Worm (Caenorhabditis elegans) whole organism, late embryonic: ENCODE results near the gene unc-71.

ENCODE experiments used
- K02D7.2 ChIP-seq: sonication (generic microtip); optimal IDR thresholded peaks from 2 replicates; lab custom pipeline; 2017; ENCODE audit warnings: mild to moderate bottlenecking, missing genetic modification characterization, missing compliant biosample characterization
- Y22D7AL.16 ChIP-seq: sonication (generic microtip); optimal IDR thresholded peaks from 2 replicates; lab custom pipeline; 2016; ENCODE audit warnings: missing genetic modification characterization, missing compliant biosample characterization
- ceh-18 ChIP-seq: sonication (generic microtip); optimal IDR thresholded peaks from 2 replicates; lab custom pipeline; 2016; ENCODE audit warnings: missing genetic modification characterization, missing compliant biosample characterization
- ceh-2 ChIP-seq: sonication (generic microtip); optimal IDR thresholded peaks from 2 replicates; lab custom pipeline; 2016; ENCODE audit warnings: missing genotype, missing genetic modification characterization, missing compliant biosample characterization
- ceh-22 ChIP-seq: sonication (generic microtip); optimal IDR thresholded peaks from 2 replicates; lab custom pipeline; 2017; ENCODE audit warnings: missing biosample characterization, missing genetic modification characterization
- ceh-24 ChIP-seq: sonication (generic microtip); optimal IDR thresholded peaks from 2 replicates; lab custom pipeline; 2016; ENCODE audit warnings: mild to moderate bottlenecking, missing genetic modification characterization, missing compliant biosample characterization
- ceh-45 ChIP-seq: fragments of 200-800 bp; sonication (Bioruptor generic); IDR thresholded peaks from 2 replicates; pipeline ENCODE4 v1.3.6; 2022; ENCODE audit warnings: missing genetic modification reagents, missing genetic modification characterization, missing compliant biosample characterization
- ceh-48 ChIP-seq: sonication (generic microtip); optimal IDR thresholded peaks from 2 replicates; lab custom pipeline; 2016; ENCODE audit warnings: missing genetic modification characterization, inconsistent platforms, missing compliant biosample characterization
- ceh-6 ChIP-seq: fragments of 200-800 bp; sonication (Bioruptor generic); optimal IDR thresholded peaks from 2 replicates; lab custom pipeline; 2018; ENCODE audit warnings: mild to moderate bottlenecking, missing genetic modification characterization, missing compliant biosample characterization
- ceh-9 ChIP-seq: sonication (generic microtip); optimal IDR thresholded peaks from 2 replicates; lab custom pipeline; 2016; ENCODE audit warnings: mild to moderate bottlenecking, missing genetic modification characterization, inconsistent platforms, missing compliant biosample characterization
- che-1 ChIP-seq: sonication (generic microtip); optimal IDR thresholded peaks from 2 replicates; lab custom pipeline; 2016; ENCODE audit warnings: mild to moderate bottlenecking, missing genetic modification characterization, missing compliant biosample characterization
- dmd-4 ChIP-seq: sonication (generic microtip); optimal IDR thresholded peaks from 2 replicates; lab custom pipeline; 2016; ENCODE audit warnings: borderline replicate concordance, missing genetic modification characterization, missing compliant biosample characterization
- elt-2 ChIP-seq: sonication (generic microtip); optimal IDR thresholded peaks from 2 replicates; lab custom pipeline; 2016; ENCODE audit warnings: missing genetic modification reagents, missing genetic modification characterization, missing compliant biosample characterization
- elt-4 ChIP-seq: sonication (generic microtip); optimal IDR thresholded peaks from 2 replicates; lab custom pipeline; 2016; ENCODE audit warnings: missing genetic modification characterization, missing compliant biosample characterization
- ets-4 ChIP-seq: sonication (generic microtip); optimal IDR thresholded peaks from 2 replicates; lab custom pipeline; 2016; ENCODE audit warnings: missing genetic modification characterization, missing compliant biosample characterization
- eyg-1 ChIP-seq: sonication (generic microtip); optimal IDR thresholded peaks from 2 replicates; lab custom pipeline; 2016; ENCODE audit warnings: missing genotype, missing genetic modification characterization, missing compliant biosample characterization
- fkh-10 ChIP-seq: fragments of 150-350 bp; optimal IDR thresholded peaks from 2 replicates; lab custom pipeline; 2014; ENCODE audit warnings: missing biosample characterization, missing genetic modification reagents, missing genetic modification characterization
- hlh-15 ChIP-seq: sonication (generic microtip); optimal IDR thresholded peaks from 2 replicates; lab custom pipeline; 2016; ENCODE audit warnings: missing genetic modification characterization, missing compliant biosample characterization
- hlh-6 ChIP-seq: sonication (generic microtip); optimal IDR thresholded peaks from 2 replicates; lab custom pipeline; 2016; ENCODE audit warnings: missing genotype, missing genetic modification characterization, missing compliant biosample characterization
- lin-11 ChIP-seq: fragments of 200-800 bp; sonication (Bioruptor generic); optimal IDR thresholded peaks from 2 replicates; lab custom pipeline; 2018; ENCODE audit warnings: mild to moderate bottlenecking, missing genetic modification characterization, missing compliant biosample characterization
- nfya-1 ChIP-seq: sonication (generic microtip); optimal IDR thresholded peaks from 2 replicates; lab custom pipeline; 2017; ENCODE audit warnings: missing genetic modification characterization, mild to moderate bottlenecking, missing compliant biosample characterization, antibody characterized with exemption, moderate library complexity
- nhr-11 ChIP-seq: fragments of 150-350 bp; optimal IDR thresholded peaks from 2 replicates; lab custom pipeline; 2014; ENCODE audit warnings: missing biosample characterization, missing genetic modification characterization
- nhr-232 ChIP-seq: sonication (generic microtip); optimal IDR thresholded peaks from 2 replicates; lab custom pipeline; 2016; ENCODE audit warnings: missing genetic modification characterization, missing compliant biosample characterization
- npax-4 ChIP-seq: sonication (generic microtip); optimal IDR thresholded peaks from 2 replicates; lab custom pipeline; 2016; ENCODE audit warnings: missing genetic modification characterization, missing compliant biosample characterization
- odd-2 ChIP-seq: sonication (generic microtip); optimal IDR thresholded peaks from 2 replicates; lab custom pipeline; 2017; ENCODE audit warnings: antibody characterized with exemption, mild to moderate bottlenecking, missing genetic modification characterization, missing compliant biosample characterization
- pat-9 ChIP-seq: fragments of 200-800 bp; sonication (Bioruptor generic); optimal IDR thresholded peaks from 2 replicates; lab custom pipeline; 2018; ENCODE audit warnings: mild to moderate bottlenecking, missing genetic modification characterization, moderate library complexity, missing compliant biosample characterization
- pha-2 ChIP-seq: sonication (generic microtip); optimal IDR thresholded peaks from 2 replicates; lab custom pipeline; 2017; ENCODE audit warnings: mild to moderate bottlenecking, missing genetic modification characterization, missing compliant biosample characterization
- pros-1 ChIP-seq: fragments of 150-350 bp; optimal IDR thresholded peaks from 2 replicates; lab custom pipeline; 2014; ENCODE audit warnings: missing biosample characterization, missing genetic modification reagents, missing genetic modification characterization
- sdc-2 ChIP-seq: sonication (generic microtip); optimal IDR thresholded peaks from 2 replicates; lab custom pipeline; 2016; ENCODE audit warnings: missing genotype, missing genetic modification characterization, missing compliant biosample characterization
- tbx-2 ChIP-seq: sonication (generic microtip); optimal IDR thresholded peaks from 2 replicates; lab custom pipeline; 2016; ENCODE audit warnings: missing genetic modification characterization, missing compliant biosample characterization
- ttx-3 ChIP-seq: sonication (generic microtip); optimal IDR thresholded peaks from 2 replicates; lab custom pipeline; 2016; ENCODE audit warnings: missing genetic modification reagents, missing genetic modification characterization, missing compliant biosample characterization
- unc-3 ChIP-seq, 2 experiments: fragments of 200-800 bp in 1 of 2; sonication (Bioruptor generic) in 1 of 2; sonication (generic microtip) in 1 of 2; conservative IDR thresholded peaks in 1 of 2; optimal IDR thresholded peaks in 1 of 2; 2 replicates each; pipeline versions ENCODE4 v1.3.6 to Lab custom; 2016 to 2022; ENCODE audit warnings: missing compliant biosample characterization in 2 of 2, missing genetic modification characterization in 2 of 2, missing genetic modification reagents in 1 of 2
- unc-42 ChIP-seq: sonication (generic microtip); optimal IDR thresholded peaks from 2 replicates; lab custom pipeline; 2016; ENCODE audit warnings: missing genotype, missing genetic modification characterization, missing compliant biosample characterization
- unc-55 ChIP-seq: sonication (generic microtip); optimal IDR thresholded peaks from 2 replicates; lab custom pipeline; 2017; ENCODE audit warnings: missing biosample characterization, missing genetic modification reagents, missing genetic modification characterization
- unc-86 ChIP-seq: sonication (generic microtip); optimal IDR thresholded peaks from 2 replicates; lab custom pipeline; 2016; ENCODE audit warnings: missing genetic modification characterization, missing compliant biosample characterization
- zip-5 ChIP-seq: sonication (generic microtip); optimal IDR thresholded peaks from 2 replicates; lab custom pipeline; 2016; ENCODE audit warnings: missing genetic modification characterization, missing compliant biosample characterization

The unc-71 gene

DNA sequence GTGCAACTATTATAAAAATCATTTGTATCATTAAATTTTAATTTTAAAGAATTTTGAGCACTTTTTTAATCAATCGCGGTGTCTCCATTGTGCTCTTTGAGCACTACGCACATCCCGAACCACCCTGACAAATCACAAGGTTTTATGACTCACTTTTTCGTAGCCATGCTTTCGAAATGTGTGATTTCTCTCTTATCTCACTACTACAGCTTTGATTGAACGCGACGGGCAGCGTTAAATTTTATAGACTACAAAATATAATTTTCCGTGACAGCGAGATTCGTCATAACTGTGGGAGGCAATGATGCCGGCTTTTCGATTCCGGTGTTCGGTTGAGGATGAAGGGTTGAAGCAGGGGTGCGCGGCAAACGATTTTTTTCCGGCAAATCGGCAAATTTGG is 41.8 kb downstream of the unc-71 start:
- TF ChIP-seq sdc-2: no peak
- TF ChIP-seq fkh-10 (GFP tag; lab: Kevin White, UChicago): no peak
- no peak for TF ChIP-seq ceh-18 (tag; lab: Kevin White, UChicago)
- no peak for TF ChIP-seq ets-4 (tag; lab: Kevin White, UChicago)

DNA sequence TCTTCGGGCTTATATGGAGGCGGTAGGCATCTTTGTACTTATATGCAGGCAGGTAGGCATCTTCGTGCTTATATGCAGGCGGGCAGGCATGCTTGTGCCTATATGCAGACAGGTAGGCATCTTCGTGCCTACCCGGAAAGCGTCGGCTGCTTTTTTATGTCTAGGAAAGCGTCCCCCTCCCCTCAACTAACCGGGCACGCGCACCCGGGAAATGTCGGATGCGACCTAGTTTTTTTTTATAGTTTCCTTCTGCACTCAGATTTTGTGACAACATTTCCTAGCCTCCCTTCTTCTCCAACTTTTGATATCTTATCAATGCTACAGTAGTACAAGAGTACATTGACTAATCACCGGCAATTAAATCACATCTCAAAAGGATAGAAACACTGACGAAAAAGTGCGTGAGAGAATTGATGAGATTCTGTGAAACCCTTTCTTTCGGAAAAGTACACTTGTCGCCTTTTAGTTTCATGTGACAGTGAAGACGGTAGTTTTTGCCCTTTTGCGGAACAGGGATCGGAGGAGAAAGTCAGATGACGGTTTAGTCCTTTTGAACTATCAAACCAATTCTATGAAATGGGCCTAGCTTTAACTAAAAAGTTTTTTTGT is 42.5 kb downstream of the unc-71 start:
- TF ChIP-seq nfya-1 (no peak), K02D7.2 (tag; lab: Kevin White, UChicago) (no peak), nhr-232 (tag; lab: Kevin White, UChicago) (no peak), unc-55 (no peak), tbx-2 (tag; lab: Kevin White, UChicago) (no peak), unc-42 (tag; lab: Kevin White, UChicago) (no peak), ceh-45 (GFP tag; lab: Robert Waterston, UW) (no peak), ceh-22 (tag; lab: Kevin White, UChicago) (no peak), unc-86 (tag; lab: Kevin White, UChicago) (no peak), npax-4 (no peak), dmd-4 (tag; lab: Kevin White, UChicago) (no peak), elt-4 (tag; lab: Kevin White, UChicago) (no peak), ceh-2 (tag; lab: Kevin White, UChicago) (no peak), hlh-6 (tag; lab: Kevin White, UChicago) (no peak), ceh-6 (GFP tag; lab: Kevin White, UChicago) (no peak)

DNA sequence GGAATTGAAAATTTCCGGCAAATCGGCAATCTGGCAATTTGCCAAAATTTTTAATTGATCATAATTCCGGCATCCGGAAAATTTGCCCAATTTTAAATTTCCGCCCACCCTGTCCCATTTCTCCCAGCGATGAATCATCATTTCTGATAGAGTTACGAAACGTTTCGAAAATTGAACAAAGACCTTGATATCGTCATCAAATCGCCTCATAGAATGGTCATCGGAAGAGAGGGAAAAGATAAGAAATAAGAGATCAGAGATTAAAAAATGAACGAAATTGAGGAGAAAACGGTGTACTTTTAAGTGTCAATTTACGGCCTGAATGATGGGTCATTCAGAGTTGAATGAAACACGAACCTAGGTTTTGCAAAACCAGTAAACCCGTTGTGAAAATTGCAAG is 43.9 kb downstream of the unc-71 start:
- TF ChIP-seq ceh-9 (tag; lab: Kevin White, UChicago) (no peak), ceh-48 (tag; lab: Kevin White, UChicago) (no peak), che-1 (tag; lab: Kevin White, UChicago) (no peak), hlh-15 (tag; lab: Kevin White, UChicago) (no peak), pha-2 (no peak), elt-2 (no peak), fkh-10 (GFP tag; lab: Kevin White, UChicago) (no peak), eyg-1 (tag; lab: Kevin White, UChicago) (no peak), Y22D7AL.16 (tag; lab: Kevin White, UChicago) (no peak), unc-3 (GFP tag; conservative IDR thresholded peaks at IDR 0.05; lab: Robert Waterston, UW) (no peak), unc-3 (tag; optimal IDR thresholded peaks at IDR 0.05; lab: Kevin White, UChicago) (no peak), nhr-11 (tag; lab: Kevin White, UChicago) (no peak), elt-4 (tag; lab: Kevin White, UChicago) (no peak), npax-4 (no peak), unc-86 (tag; lab: Kevin White, UChicago) (no peak), pat-9 (tag; lab: Kevin White, UChicago) (no peak), unc-55 (no peak), ttx-3 (tag; lab: Kevin White, UChicago) (no peak), ceh-24 (tag; lab: Kevin White, UChicago) (no peak)

DNA sequence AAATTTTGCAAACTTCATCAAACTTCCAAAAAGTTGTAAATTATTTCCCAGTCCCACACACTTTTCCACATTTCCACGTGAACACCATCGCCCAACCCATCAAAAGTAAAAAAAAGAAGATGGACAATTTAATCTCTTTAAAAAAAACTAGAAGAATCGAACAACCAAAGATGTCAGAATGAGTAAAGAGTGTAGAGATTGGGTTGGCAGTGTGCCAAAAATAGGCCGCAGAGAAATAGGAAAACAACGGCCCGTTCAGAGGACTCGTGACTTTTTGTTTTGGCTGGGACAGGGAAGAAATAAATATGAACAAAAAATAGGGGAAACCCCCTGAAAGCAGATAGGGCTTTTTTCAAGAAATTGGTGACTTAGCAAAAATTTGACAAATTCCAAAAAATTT is 48.7 kb downstream of the unc-71 start:
- no peak for TF ChIP-seq nfya-1
- TF ChIP-seq pros-1: no peak
- no peak for TF ChIP-seq che-1 (tag; lab: Kevin White, UChicago)
- no peak for TF ChIP-seq odd-2 (tag; lab: Kevin White, UChicago)
- TF ChIP-seq pha-2: no peak
- TF ChIP-seq lin-11: no peak
- no peak for TF ChIP-seq sdc-2
- TF ChIP-seq zip-5 (tag; lab: Kevin White, UChicago): no peak
